Worm (Caenorhabditis elegans): Measurements from ENCODE around the gene nhr-136.

ce11 chrV:12082932-12083331, 24.0 kb upstream of the nhr-136 start, which contains the start of gene R07B7.10:
- no peak for TF ChIP-seq ces-1 (GFP tag; optimal IDR thresholded peaks at IDR 0.05)
- no peak for TF ChIP-seq madf-5 (GFP tag; IDR thresholded peaks at IDR 0.05)
- TF ChIP-seq nhr-11 (tag; optimal IDR thresholded peaks at IDR 0.05), result no peak
- TF ChIP-seq fos-1 (tag; optimal IDR thresholded peaks at IDR 0.05), result no peak
- no peak for TF ChIP-seq zip-11 (GFP tag; IDR thresholded peaks at IDR 0.05)
- TF ChIP-seq daf-19 (GFP tag; conservative IDR thresholded peaks at IDR 0.05), result no peak
- no peak for TF ChIP-seq R02D3.7 (tag; optimal IDR thresholded peaks at IDR 0.05)
- TF ChIP-seq nhr-25 (tag; optimal IDR thresholded peaks at IDR 0.05; ENCODE audit: borderline replicate concordance, insufficient read depth), result no peak
- TF ChIP-seq spr-3 (GFP tag; optimal IDR thresholded peaks at IDR 0.05), result no peak
- no peak for TF ChIP-seq tag-97 (GFP tag; IDR thresholded peaks at IDR 0.05)
- TF ChIP-seq hmg-1.1 (GFP tag; IDR thresholded peaks at IDR 0.05), result no peak
